Fruit fly (Drosophila melanogaster): Measurements from ENCODE around the gene mtSSB.

Gene mtSSB

dm6 chr3R:16253427-16253883, 48.4 kb upstream of the mtSSB start (continued):
- TF ChIP-seq CG2202 (tag; optimal IDR thresholded peaks at IDR 0.05) (peak; percentile 8), hb (GFP tag; IDR thresholded peaks at IDR 0.05; ENCODE audit: partially characterized antibody) (no peak), D19B (GFP tag; optimal IDR thresholded peaks at IDR 0.05) (peak; percentile 66), Deaf1 (tag; optimal IDR thresholded peaks at IDR 0.05) (peak; percentile 14), repo (GFP tag; optimal IDR thresholded peaks at IDR 0.05) (no peak), CG8089 (GFP tag; optimal IDR thresholded peaks at IDR 0.05) (no peak), CG13775 (GFP tag; optimal IDR thresholded peaks at IDR 0.05) (peak; percentile 86), ind (GFP tag; optimal IDR thresholded peaks at IDR 0.05) (peak; percentile 66), vfl (GFP tag; optimal IDR thresholded peaks at IDR 0.05) (no peak), bsh (GFP tag; optimal IDR thresholded peaks at IDR 0.05) (peak; percentile 24 to 72), Sin3A (optimal IDR thresholded peaks at IDR 0.05) (no peak), Ssrp (tag; optimal IDR thresholded peaks at IDR 0.05) (peak; percentile 82), Awh (GFP tag; IDR thresholded peaks at IDR 0.05) (no peak), zfh2 (GFP tag; optimal IDR thresholded peaks at IDR 0.05) (no peak), mirr (GFP tag; optimal IDR thresholded peaks at IDR 0.05) (no peak), CG30020 (tag; optimal IDR thresholded peaks at IDR 0.05) (peak; percentile 62), Hsf (GFP tag; optimal IDR thresholded peaks at IDR 0.05) (peak; percentile 48), CG14014 (GFP tag; IDR thresholded peaks at IDR 0.05) (no peak), grau (tag; optimal IDR thresholded peaks at IDR 0.05) (peak; percentile 87), CG33557 (GFP tag; optimal IDR thresholded peaks at IDR 0.05) (peak; percentile 35), Trl (optimal IDR thresholded peaks at IDR 0.05) (no peak), Trl (GFP tag; optimal IDR thresholded peaks at IDR 0.05) (no peak), ftz-f1 (GFP tag; optimal IDR thresholded peaks at IDR 0.05) (no peak), lola (GFP tag; optimal IDR thresholded peaks at IDR 0.05) (peak in 1 of 3 experiments; percentile 87), Hr51 (GFP tag; optimal IDR thresholded peaks at IDR 0.05) (peak in 1 of 2 experiments; percentile 91), dm (GFP tag; optimal IDR thresholded peaks at IDR 0.05) (no peak), dan (GFP tag; IDR thresholded peaks at IDR 0.05) (no peak), Bteb2 (GFP tag; optimal IDR thresholded peaks at IDR 0.05) (no peak), CTCF (GFP tag; optimal IDR thresholded peaks at IDR 0.05) (peak; percentile 6), CG7372 (GFP tag; IDR thresholded peaks at IDR 0.05) (no peak), CG31365 (tag; optimal IDR thresholded peaks at IDR 0.05) (no peak), zfh1 (GFP tag; IDR thresholded peaks at IDR 0.05) (no peak), Side (GFP tag; optimal IDR thresholded peaks at IDR 0.05) (no peak), CG10274 (GFP tag; optimal IDR thresholded peaks at IDR 0.05) (peak; percentile 48), Asciz (GFP tag; optimal IDR thresholded peaks at IDR 0.05) (peak; percentile 86), Jarid2 (GFP tag; optimal IDR thresholded peaks at IDR 0.05) (peak; percentile 67), gsb-n (tag; optimal IDR thresholded peaks at IDR 0.05) (peak; percentile 50), bigmax (GFP tag; optimal IDR thresholded peaks at IDR 0.05) (no peak), CG8924 (tag; optimal IDR thresholded peaks at IDR 0.05) (peak; percentile 88), ewg (GFP tag; optimal IDR thresholded peaks at IDR 0.05) (peak; percentile 62), gfzf (GFP tag; optimal IDR thresholded peaks at IDR 0.05) (no peak), vvl (GFP tag; IDR thresholded peaks at IDR 0.05) (no peak), CG12942 (GFP tag; optimal IDR thresholded peaks at IDR 0.05) (peak; percentile 54), sc (optimal IDR thresholded peaks at IDR 0.05) (no peak), sc (GFP tag; optimal IDR thresholded peaks at IDR 0.05) (peak; percentile 63), kah (GFP tag; optimal IDR thresholded peaks at IDR 0.05) (peak; percentile 51), CG3281 (GFP tag; optimal IDR thresholded peaks at IDR 0.05) (peak; percentile 86), run (tag; optimal IDR thresholded peaks at IDR 0.05) (peak; percentile 41), lab (GFP tag; optimal IDR thresholded peaks at IDR 0.05) (peak; percentile 87), Nf-YC (tag; optimal IDR thresholded peaks at IDR 0.05) (peak; percentile 80), CG8290 (GFP tag; optimal IDR thresholded peaks at IDR 0.05) (peak; percentile 25), CG8290 (tag; optimal IDR thresholded peaks at IDR 0.05) (no peak), CG13894 (tag; optimal IDR thresholded peaks at IDR 0.05) (no peak)

Data from whole organism, embryonic.